Worm (Caenorhabditis elegans) whole organism, L4 larva: Measurements from ENCODE around the gene gst-12.

Experiments
- F37D6.2 ChIP-seq: sonication (generic microtip); optimal IDR thresholded peaks from 2 replicates; lab custom pipeline; 2016; ENCODE audit warnings: mild to moderate bottlenecking, missing genetic modification characterization, missing compliant biosample characterization
- F44E2.7 ChIP-seq: fragments of 200-800 bp; sonication (Bioruptor generic); IDR thresholded peaks from 2 replicates; pipeline ENCODE4 v2.1.2; 2022; ENCODE audit warnings: missing genetic modification characterization, missing compliant biosample characterization
- R02D3.7 ChIP-seq: fragments of 150-350 bp; sonication (generic microtip); optimal IDR thresholded peaks from 3 replicates; lab custom pipeline; 2014; ENCODE audit warnings: missing biosample characterization, missing genetic modification characterization
- T20F7.1 ChIP-seq: fragments of 200-800 bp; sonication (Bioruptor generic); optimal IDR thresholded peaks from 2 replicates; lab custom pipeline; 2018; ENCODE audit warnings: mild to moderate bottlenecking, missing genetic modification characterization, missing compliant biosample characterization
- Y48G9A.11 ChIP-seq: fragments of 200-800 bp; sonication (Bioruptor generic); IDR thresholded peaks from 2 replicates; pipeline ENCODE4 v1.3.6; 2022; ENCODE audit warnings: missing genetic modification reagents, missing genetic modification characterization, missing compliant biosample characterization
- ZK337.2 ChIP-seq: fragments of 200-800 bp; sonication (Bioruptor generic); IDR thresholded peaks from 2 replicates; pipeline ENCODE4 v1.3.6; 2022; ENCODE audit warnings: missing genetic modification reagents, missing genetic modification characterization, missing compliant biosample characterization
- aly-2 ChIP-seq: sonication (generic microtip); optimal IDR thresholded peaks from 2 replicates; lab custom pipeline; 2018; ENCODE audit warnings: missing biosample characterization, missing genetic modification characterization
- arid-1 ChIP-seq: fragments of 200-800 bp; sonication (Bioruptor generic); conservative IDR thresholded peaks from 2 replicates; pipeline ENCODE4 v1.3.6; 2022; ENCODE audit warnings: missing genetic modification reagents, missing genetic modification characterization, missing compliant biosample characterization
- ceh-20 ChIP-seq: fragments of 200-800 bp; sonication (Bioruptor generic); IDR thresholded peaks from 2 replicates; pipeline ENCODE4 v1.3.6; 2022; ENCODE audit warnings: missing genetic modification reagents, missing genetic modification characterization, missing compliant biosample characterization
- ceh-28 ChIP-seq: fragments of 150-350 bp; optimal IDR thresholded peaks from 2 replicates; lab custom pipeline; 2014; ENCODE audit warnings: missing biosample characterization, missing genetic modification reagents, missing genetic modification characterization
- ceh-44 ChIP-seq: fragments of 200-800 bp; sonication (Bioruptor generic); IDR thresholded peaks from 2 replicates; pipeline ENCODE4 v1.3.6; 2022; ENCODE audit warnings: missing genetic modification reagents, missing genetic modification characterization, missing compliant biosample characterization
- ceh-62 ChIP-seq: sonication (generic microtip); optimal IDR thresholded peaks from 2 replicates; lab custom pipeline; 2017; ENCODE audit warnings: missing biosample characterization, missing genetic modification characterization
- daf-16 ChIP-seq, 3 experiments: sonication (generic microtip); optimal IDR thresholded peaks; 2 replicates each; lab custom pipeline; 2016 to 2017; ENCODE audit warnings: missing genetic modification characterization in 3 of 3, missing genetic modification reagents in 3 of 3, mild to moderate bottlenecking in 2 of 3, missing compliant biosample characterization in 2 of 3, missing biosample characterization in 1 of 3, moderate library complexity in 1 of 3
- dmd-6 ChIP-seq: fragments of 200-800 bp; sonication (Bioruptor generic); IDR thresholded peaks from 2 replicates; pipeline ENCODE4 v1.3.6; 2022; ENCODE audit warnings: missing genetic modification reagents, missing genetic modification characterization, missing compliant biosample characterization
- dmd-8 ChIP-seq: fragments of 200-800 bp; sonication (Bioruptor generic); IDR thresholded peaks from 2 replicates; pipeline ENCODE4 v1.3.6; 2022; ENCODE audit warnings: missing genetic modification characterization, missing compliant biosample characterization
- dmd-9 ChIP-seq: fragments of 200-800 bp; sonication (Bioruptor generic); IDR thresholded peaks from 2 replicates; pipeline ENCODE4 v1.3.6; 2022; ENCODE audit warnings: missing genetic modification reagents, missing genetic modification characterization, missing compliant biosample characterization
- duxl-1 ChIP-seq: sonication (generic microtip); optimal IDR thresholded peaks from 2 replicates; lab custom pipeline; 2016; ENCODE audit warnings: mild to moderate bottlenecking, missing genetic modification characterization, moderate library complexity, missing compliant biosample characterization; ENCODE audit not compliant: poor library complexity
- hlh-11 ChIP-seq: fragments of 200-800 bp; sonication (Bioruptor generic); optimal IDR thresholded peaks from 2 replicates; lab custom pipeline; 2018; ENCODE audit warnings: mild to moderate bottlenecking, missing genetic modification characterization, missing compliant biosample characterization
- hlh-30 ChIP-seq: sonication (generic microtip); optimal IDR thresholded peaks from 2 replicates; lab custom pipeline; 2017; ENCODE audit warnings: antibody characterized with exemption, mild to moderate bottlenecking, missing genetic modification characterization, missing compliant biosample characterization; ENCODE audit not compliant: insufficient read depth
- lin-29 ChIP-seq: fragments of 200-800 bp; sonication (Bioruptor generic); IDR thresholded peaks from 2 replicates; pipeline ENCODE4 v1.3.6; 2022; ENCODE audit warnings: missing genetic modification reagents, missing genetic modification characterization, missing compliant biosample characterization
- lin-39 ChIP-seq: fragments of 150-350 bp; optimal IDR thresholded peaks from 2 replicates; lab custom pipeline; 2014; ENCODE audit warnings: missing biosample characterization, missing genetic modification reagents, missing genetic modification characterization
- lir-3 ChIP-seq: sonication (generic microtip); optimal IDR thresholded peaks from 2 replicates; lab custom pipeline; 2016; ENCODE audit warnings: mild to moderate bottlenecking, missing genetic modification characterization, missing compliant biosample characterization
- lsy-2 ChIP-seq, 2 experiments: fragments of 150-350 bp in 1 of 2; sonication (generic microtip) in 1 of 2; optimal IDR thresholded peaks; 2 replicates each; lab custom pipeline; 2014 to 2017; ENCODE audit warnings: missing biosample characterization in 2 of 2, missing genetic modification characterization in 2 of 2
- mdl-1 ChIP-seq, 2 experiments: fragments of 150-350 bp in 1 of 2; sonication (generic microtip) in 1 of 2; optimal IDR thresholded peaks; 2 replicates each; lab custom pipeline; 2014 to 2017; ENCODE audit warnings: missing biosample characterization in 2 of 2, missing genetic modification characterization in 2 of 2
- mes-2 ChIP-seq: sonication (generic microtip); optimal IDR thresholded peaks from 2 replicates; lab custom pipeline; 2016; ENCODE audit warnings: missing genotype, mild to moderate bottlenecking, missing genetic modification characterization, missing compliant biosample characterization; ENCODE audit not compliant: poor library complexity, severe bottlenecking
- nhr-102 ChIP-seq: sonication (generic microtip); optimal IDR thresholded peaks from 2 replicates; lab custom pipeline; 2016; ENCODE audit warnings: mild to moderate bottlenecking, missing genetic modification characterization, moderate library complexity, missing compliant biosample characterization
- nhr-11 ChIP-seq: fragments of 150-350 bp; optimal IDR thresholded peaks from 2 replicates; lab custom pipeline; 2014; ENCODE audit warnings: missing biosample characterization, missing genetic modification characterization
- nhr-111 ChIP-seq: fragments of 200-800 bp; sonication (Bioruptor generic); optimal IDR thresholded peaks from 2 replicates; lab custom pipeline; 2018; ENCODE audit warnings: mild to moderate bottlenecking, missing genetic modification characterization, missing compliant biosample characterization
- nhr-237 ChIP-seq: sonication (generic microtip); optimal IDR thresholded peaks from 2 replicates; lab custom pipeline; 2017; ENCODE audit warnings: missing biosample characterization, missing genetic modification characterization
- nhr-28 ChIP-seq: fragments of 150-350 bp; optimal IDR thresholded peaks from 2 replicates; lab custom pipeline; 2014; ENCODE audit warnings: missing biosample characterization, missing genetic modification characterization
- nhr-76 ChIP-seq: fragments of 150-350 bp; optimal IDR thresholded peaks from 2 replicates; lab custom pipeline; 2014; ENCODE audit warnings: missing biosample characterization, missing genetic modification characterization
- nhr-77 ChIP-seq: fragments of 150-350 bp; optimal IDR thresholded peaks from 2 replicates; lab custom pipeline; 2014; ENCODE audit warnings: missing biosample characterization, missing genetic modification characterization
- pqm-1 ChIP-seq: sonication (generic microtip); optimal IDR thresholded peaks from 2 replicates; lab custom pipeline; 2017; ENCODE audit warnings: missing biosample characterization, missing genetic modification characterization
- rbr-2 ChIP-seq: sonication (generic microtip); optimal IDR thresholded peaks from 2 replicates; lab custom pipeline; 2016; ENCODE audit warnings: missing genotype, missing genetic modification characterization, missing compliant biosample characterization
- saeg-2 ChIP-seq: fragments of 200-800 bp; sonication (Bioruptor generic); IDR thresholded peaks from 2 replicates; pipeline ENCODE4 v1.3.6; 2022; ENCODE audit warnings: missing genetic modification reagents, missing genetic modification characterization, missing compliant biosample characterization
- snpc-1.2 ChIP-seq: fragments of 200-800 bp; sonication (Bioruptor generic); IDR thresholded peaks from 2 replicates; pipeline ENCODE4 v1.3.6; 2022; ENCODE audit warnings: missing genetic modification reagents, missing genetic modification characterization, missing compliant biosample characterization
- spr-1 ChIP-seq: sonication (generic microtip); optimal IDR thresholded peaks from 2 replicates; lab custom pipeline; 2016; ENCODE audit warnings: mild to moderate bottlenecking, missing genetic modification characterization, missing compliant biosample characterization
- unc-130 ChIP-seq: sonication (generic microtip); optimal IDR thresholded peaks from 2 replicates; lab custom pipeline; 2016; ENCODE audit warnings: missing genetic modification reagents, missing genetic modification characterization, missing compliant biosample characterization
- vab-7 ChIP-seq: fragments of 200-800 bp; sonication (Bioruptor generic); IDR thresholded peaks from 2 replicates; pipeline ENCODE4 v1.3.6; 2022; ENCODE audit warnings: missing genetic modification reagents, missing genetic modification characterization, missing compliant biosample characterization
- zfp-2 ChIP-seq: sonication (generic microtip); optimal IDR thresholded peaks from 2 replicates; lab custom pipeline; 2016; ENCODE audit warnings: mild to moderate bottlenecking, missing genetic modification characterization, missing compliant biosample characterization
- zip-11 ChIP-seq: fragments of 200-800 bp; sonication (Bioruptor generic); IDR thresholded peaks from 2 replicates; pipeline ENCODE4 v1.3.6; 2022; ENCODE audit warnings: missing genetic modification characterization, missing compliant biosample characterization

Gene gst-12

ce11 chrII:13664416-13664815 lies 46.6 kb upstream of the gst-12 start (continued):
- no peak for TF ChIP-seq saeg-2 (GFP tag; lab: Robert Waterston, UW)
- peak; percentile 66 for TF ChIP-seq hlh-11 (tag; lab: Kevin White, UChicago)
- TF ChIP-seq zip-11 (GFP tag; lab: Robert Waterston, UW), result no peak
- no peak for TF ChIP-seq ceh-28 (tag; lab: Kevin White, UChicago)
- no peak for TF ChIP-seq rbr-2 (tag; lab: Kevin White, UChicago)
- TF ChIP-seq Y48G9A.11, result no peak
- TF ChIP-seq zfp-2 (tag; lab: Kevin White, UChicago), result no peak
- peak; percentile 74 for TF ChIP-seq nhr-28 (tag; lab: Kevin White, UChicago)
- TF ChIP-seq dmd-6, result peak; percentile 76
- TF ChIP-seq lsy-2 (tag; optimal IDR thresholded peaks at IDR 0.05; lab: Kevin White, UChicago), result peak in 1 of 2 experiments; percentile 79
- no peak for TF ChIP-seq nhr-237 (tag; lab: Kevin White, UChicago)
- TF ChIP-seq ceh-44 (GFP tag; lab: Robert Waterston, UW), result no peak
- no peak for TF ChIP-seq nhr-11
- TF ChIP-seq snpc-1.2, result no peak
- TF ChIP-seq nhr-111 (GFP tag; lab: Kevin White, UChicago), result no peak
- peak; percentile 56 for TF ChIP-seq nhr-77 (tag; lab: Kevin White, UChicago)
- no peak for TF ChIP-seq lin-29 (GFP tag; lab: Robert Waterston, UW)
- TF ChIP-seq duxl-1 (tag; lab: Kevin White, UChicago), result no peak
- no peak for TF ChIP-seq F37D6.2
- TF ChIP-seq ceh-20 (GFP tag; lab: Robert Waterston, UW), result no peak
- no peak for TF ChIP-seq nhr-76 (tag; lab: Kevin White, UChicago)
- TF ChIP-seq nhr-102 (tag; lab: Kevin White, UChicago), result no peak
- TF ChIP-seq mes-2 (tag; lab: Kevin White, UChicago), result no peak
- no peak for TF ChIP-seq vab-7 (GFP tag; lab: Robert Waterston, UW)
- no peak for TF ChIP-seq dmd-9
- TF ChIP-seq R02D3.7 (tag; lab: Kevin White, UChicago), result no peak
- TF ChIP-seq F44E2.7 (GFP tag; lab: Robert Waterston, UW), result no peak
- peak; percentile 36 for TF ChIP-seq hlh-30 (tag; lab: Kevin White, UChicago)
- TF ChIP-seq daf-16 (GFP tag; optimal IDR thresholded peaks at IDR 0.05; lab: Kevin White, UChicago), result no peak
- peak; percentile 54 for TF ChIP-seq daf-16 (tag; optimal IDR thresholded peaks at IDR 0.05; lab: Kevin White, UChicago)
- no peak for TF ChIP-seq lir-3 (tag; lab: Kevin White, UChicago)
- peak in 1 of 2 experiments; percentile 40 for TF ChIP-seq mdl-1 (tag; optimal IDR thresholded peaks at IDR 0.05; lab: Kevin White, UChicago)
- TF ChIP-seq aly-2 (tag; lab: Kevin White, UChicago), result no peak
- no peak for TF ChIP-seq ZK337.2
- no peak for TF ChIP-seq arid-1 (GFP tag; lab: Robert Waterston, UW)
- no peak for TF ChIP-seq lin-39 (tag; lab: Kevin White, UChicago)
- peak; percentile 45 for TF ChIP-seq T20F7.1
- no peak for TF ChIP-seq ceh-62 (tag; lab: Kevin White, UChicago)
- no peak for TF ChIP-seq pqm-1 (tag; lab: Kevin White, UChicago)
- TF ChIP-seq spr-1 (tag; lab: Kevin White, UChicago), result no peak
- TF ChIP-seq dmd-8 (GFP tag; lab: Robert Waterston, UW), result no peak
- TF ChIP-seq unc-130, result no peak

- peak; percentile 74 for TF ChIP-seq dmd-6
Measured at ce11 chrII:13661990-13662389, 44.1 kb upstream of the gst-12 start, which contains the start of gene C31C9.6. Gene C31C9.6 (minus strand): TSS chrII:13662090.
